Fruit fly (Drosophila melanogaster) whole organism: ENCODE measurements around the gene CG31055.

Experiments used
- EcR ChIP-seq, 2 experiments: fragments of >200 bp; optimal IDR thresholded peaks; 2 replicates each; lab custom pipeline; 2017; ENCODE audit warnings: missing biosample characterization in 2 of 2, missing genetic modification characterization in 2 of 2, missing genetic modification reagents in 2 of 2
- psq ChIP-seq: fragments of >200 bp; optimal IDR thresholded peaks from 2 replicates; lab custom pipeline; 2017
- usp ChIP-seq: fragments of >200 bp; optimal IDR thresholded peaks from 2 replicates; lab custom pipeline; 2017; ENCODE audit warnings: missing biosample characterization, missing genetic modification characterization, mixed read lengths

DNA sequence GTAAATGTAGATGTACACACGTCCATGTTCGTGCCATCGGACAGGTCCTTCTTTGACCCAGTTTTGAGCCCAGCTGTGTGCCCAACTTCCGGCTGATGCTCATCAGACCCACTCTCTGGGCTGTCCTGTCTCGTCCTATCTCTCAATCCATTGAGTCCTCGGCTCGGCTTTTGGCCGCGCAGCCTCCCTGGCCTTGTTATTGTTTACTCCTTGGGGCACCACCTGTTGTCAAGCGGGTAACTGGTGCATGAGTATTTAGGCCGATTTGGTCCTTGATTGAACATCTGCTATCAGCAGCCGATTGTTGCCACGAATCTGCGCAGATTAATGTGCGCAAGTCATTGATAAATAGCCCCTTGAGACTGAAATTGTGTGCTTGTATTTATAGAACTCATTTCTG lies 26.5 kb downstream of the CG31055 start:
- no peak for TF ChIP-seq usp (GFP tag; lab: Kevin White, UChicago)
- no peak for TF ChIP-seq EcR (GFP tag; optimal IDR thresholded peaks at IDR 0.05; lab: Kevin White, UChicago)
- no peak for TF ChIP-seq psq (lab: Kevin White, UChicago)
